Fruit fly (Drosophila melanogaster) Kc167 (cell line): ENCODE data around the gene CG10086.

ENCODE experiments used
- Myc ChIP-seq: fragments of >200 bp; optimal IDR thresholded peaks from 2 replicates; lab custom pipeline; 2017; ENCODE audit warnings: missing external identifiers
- psq ChIP-seq: fragments of >200 bp; optimal IDR thresholded peaks from 2 replicates; lab custom pipeline; 2017; ENCODE audit warnings: missing external identifiers
- ttk ChIP-seq: sonication (Bioruptor generic); optimal IDR thresholded peaks from 2 replicates; lab custom pipeline; 2017; ENCODE audit warnings: missing external identifiers

DNA sequence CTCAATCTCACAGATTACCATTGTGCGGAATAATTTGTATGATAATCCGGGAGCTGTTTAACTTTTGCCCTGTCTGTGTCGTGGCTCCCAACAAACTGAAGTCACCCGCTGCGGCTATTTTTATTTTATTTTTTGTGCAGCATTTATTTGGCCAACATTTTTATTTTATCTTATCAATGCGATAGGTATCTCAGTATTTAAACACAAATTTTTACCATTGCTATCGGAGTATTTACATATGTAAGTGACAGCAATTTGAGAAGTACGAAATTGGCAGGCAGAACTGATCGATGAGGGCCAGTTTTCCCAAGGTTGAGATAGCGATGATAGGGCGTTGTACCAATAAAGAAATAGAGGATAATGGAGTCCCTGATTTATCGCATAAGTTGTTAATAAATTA lies 346 bp upstream of the CG10086 start, which contains the start of gene CG18746:
- TF ChIP-seq psq (lab: Kevin White, UChicago) (no peak), Myc (lab: Kevin White, UChicago) (no peak), ttk (lab: Kevin White, UChicago) (no peak)
